Fruit fly (Drosophila melanogaster) whole organism, embryonic: ENCODE data around the gene CG6409.

Experiments
- Abd-B ChIP-seq: fragments of 200-800 bp; sonication (Bioruptor generic); optimal IDR thresholded peaks from 2 replicates; lab custom pipeline; 2018; ENCODE audit warnings: missing biosample characterization, mild to moderate bottlenecking, missing genetic modification characterization, moderate library complexity
- Blimp-1 ChIP-seq: fragments of 200-800 bp; sonication (Bioruptor generic); optimal IDR thresholded peaks from 3 replicates; lab custom pipeline; 2018; ENCODE audit warnings: missing biosample characterization, missing genetic modification characterization, mild to moderate bottlenecking, moderate library complexity, missing genetic modification reagents
- CG12391 ChIP-seq: fragments of 200-800 bp; sonication (Bioruptor generic); optimal IDR thresholded peaks from 3 replicates; lab custom pipeline; 2018; ENCODE audit warnings: missing biosample characterization, mild to moderate bottlenecking, missing genetic modification characterization, moderate library complexity
- CG12769 ChIP-seq: fragments of 200-800 bp; sonication (Bioruptor generic); optimal IDR thresholded peaks from 2 replicates; lab custom pipeline; 2019; ENCODE audit warnings: missing biosample characterization, mild to moderate bottlenecking, missing genetic modification characterization, moderate library complexity
- CG13624 ChIP-seq: fragments of 200-800 bp; sonication (Bioruptor generic); optimal IDR thresholded peaks from 2 replicates; lab custom pipeline; 2016; ENCODE audit warnings: missing biosample characterization, missing genetic modification characterization
- CG13894 ChIP-seq: fragments of 200-800 bp; sonication (Bioruptor generic); optimal IDR thresholded peaks from 3 replicates; lab custom pipeline; 2018; ENCODE audit warnings: missing biosample characterization, mild to moderate bottlenecking, missing genetic modification characterization, moderate library complexity
- CG14667 ChIP-seq: fragments of 200-800 bp; sonication (Bioruptor generic); IDR thresholded peaks from 2 replicates; pipeline ENCODE4 v1.3.6; 2022; ENCODE audit warnings: missing biosample characterization, missing genetic modification characterization
- CG15011 ChIP-seq: fragments of 200-800 bp; sonication (Bioruptor generic); optimal IDR thresholded peaks from 3 replicates; lab custom pipeline; 2018; ENCODE audit warnings: missing biosample characterization, mild to moderate bottlenecking, missing genetic modification characterization
- CG15479 ChIP-seq: fragments of 200-800 bp; sonication (Bioruptor generic); optimal IDR thresholded peaks from 3 replicates; lab custom pipeline; 2019; ENCODE audit warnings: missing biosample characterization, mild to moderate bottlenecking, missing genetic modification characterization, moderate library complexity
- CG1603 ChIP-seq: fragments of 200-800 bp; sonication (Bioruptor generic); optimal IDR thresholded peaks from 2 replicates; lab custom pipeline; 2019; ENCODE audit warnings: missing biosample characterization, mild to moderate bottlenecking, missing genetic modification characterization, moderate library complexity
- CG1647 ChIP-seq: fragments of 200-800 bp; sonication (Bioruptor generic); optimal IDR thresholded peaks from 3 replicates; lab custom pipeline; 2016; ENCODE audit warnings: missing biosample characterization, missing genetic modification characterization
- CG16815 ChIP-seq: fragments of 200-800 bp; sonication (Bioruptor generic); optimal IDR thresholded peaks from 3 replicates; lab custom pipeline; 2017; ENCODE audit warnings: missing biosample characterization, mild to moderate bottlenecking, missing genetic modification characterization
- CG2120 ChIP-seq: fragments of 200-800 bp; sonication (Bioruptor generic); optimal IDR thresholded peaks from 3 replicates; lab custom pipeline; 2016; ENCODE audit warnings: missing biosample characterization, missing genetic modification characterization
- CG2129 ChIP-seq: fragments of 200-800 bp; sonication (Bioruptor generic); IDR thresholded peaks from 2 replicates; pipeline ENCODE4 v1.3.6; 2022; ENCODE audit warnings: missing biosample characterization, missing genetic modification characterization; ENCODE audit not compliant: partially characterized antibody
- CG30431 ChIP-seq: fragments of 200-800 bp; sonication (Bioruptor generic); optimal IDR thresholded peaks from 2 replicates; lab custom pipeline; 2017; ENCODE audit warnings: missing biosample characterization, missing genetic modification characterization
- CG42726 ChIP-seq: fragments of 200-800 bp; sonication (Bioruptor generic); IDR thresholded peaks from 2 replicates; pipeline ENCODE4 v1.3.6; 2022; ENCODE audit warnings: missing biosample characterization, missing genetic modification characterization; ENCODE audit not compliant: partially characterized antibody
- CG5180 ChIP-seq: fragments of 200-800 bp; sonication (Bioruptor generic); optimal IDR thresholded peaks from 3 replicates; lab custom pipeline; 2017; ENCODE audit warnings: missing biosample characterization, missing genetic modification characterization, mild to moderate bottlenecking, moderate library complexity, missing genetic modification reagents
- CG8290 ChIP-seq, 3 experiments: fragments of 200-800 bp; sonication (Bioruptor generic); optimal IDR thresholded peaks; 2 replicates each; lab custom pipeline; 2016 to 2019; ENCODE audit warnings: missing biosample characterization in 3 of 3, missing genetic modification characterization in 3 of 3, mild to moderate bottlenecking in 2 of 3, moderate library complexity in 1 of 3
- CG8765 ChIP-seq: fragments of 200-800 bp; sonication (Bioruptor generic); IDR thresholded peaks from 2 replicates; pipeline ENCODE4 v1.3.6; 2022; ENCODE audit warnings: missing biosample characterization, missing genetic modification characterization
- CG8944 ChIP-seq: fragments of 200-800 bp; sonication (Bioruptor generic); optimal IDR thresholded peaks from 3 replicates; lab custom pipeline; 2016; ENCODE audit warnings: missing biosample characterization, missing genetic modification characterization
- D19A ChIP-seq: fragments of 200-800 bp; optimal IDR thresholded peaks from 3 replicates; lab custom pipeline; 2019; ENCODE audit warnings: missing biosample characterization, mild to moderate bottlenecking, missing genetic modification characterization, moderate library complexity
- Fer1 ChIP-seq: fragments of 200-800 bp; sonication (Bioruptor generic); optimal IDR thresholded peaks from 2 replicates; lab custom pipeline; 2017; ENCODE audit warnings: missing biosample characterization, mild to moderate bottlenecking, missing genetic modification characterization
- Fer2 ChIP-seq: fragments of 200-800 bp; sonication (Bioruptor generic); optimal IDR thresholded peaks from 2 replicates; lab custom pipeline; 2018; ENCODE audit warnings: missing biosample characterization, mild to moderate bottlenecking, missing genetic modification characterization, moderate library complexity
- Jarid2 ChIP-seq: fragments of 200-800 bp; sonication (Bioruptor generic); optimal IDR thresholded peaks from 3 replicates; lab custom pipeline; 2017; ENCODE audit warnings: mild to moderate bottlenecking, missing biosample characterization, missing genetic modification reagents, missing genetic modification characterization
- NC2β ChIP-seq: fragments of 200-800 bp; sonication (Bioruptor generic); optimal IDR thresholded peaks from 2 replicates; lab custom pipeline; 2016; ENCODE audit warnings: missing biosample characterization, missing genetic modification characterization
- Nf-YA ChIP-seq: fragments of 200-800 bp; sonication (Bioruptor generic); IDR thresholded peaks from 2 replicates; pipeline ENCODE4 v1.3.6; 2022; ENCODE audit warnings: missing biosample characterization, missing genetic modification characterization
- Oli ChIP-seq: fragments of 200-800 bp; sonication (Bioruptor generic); optimal IDR thresholded peaks from 2 replicates; lab custom pipeline; 2018; ENCODE audit warnings: missing biosample characterization, mild to moderate bottlenecking, missing genetic modification characterization, moderate library complexity
- Side ChIP-seq: fragments of 200-800 bp; sonication (Bioruptor generic); optimal IDR thresholded peaks from 2 replicates; lab custom pipeline; 2016; ENCODE audit warnings: missing biosample characterization, missing genetic modification characterization
- Taf1 ChIP-seq: fragments of 200-800 bp; sonication (Bioruptor generic); IDR thresholded peaks from 2 replicates; pipeline ENCODE4 v1.3.6; 2022; ENCODE audit warnings: missing biosample characterization, missing genetic modification characterization
- al ChIP-seq: fragments of 200-800 bp; sonication (Bioruptor generic); IDR thresholded peaks from 2 replicates; pipeline ENCODE4 v1.3.6; 2022; ENCODE audit warnings: missing biosample characterization, missing genetic modification characterization
- cas ChIP-seq: fragments of 200-800 bp; sonication (Bioruptor generic); IDR thresholded peaks from 2 replicates; pipeline ENCODE4 v1.3.6; 2022; ENCODE audit warnings: missing biosample characterization, missing genetic modification characterization
- gcm ChIP-seq: fragments of 200-800 bp; sonication (Bioruptor generic); optimal IDR thresholded peaks from 2 replicates; lab custom pipeline; 2019; ENCODE audit warnings: missing biosample characterization, mild to moderate bottlenecking, missing genetic modification characterization, moderate library complexity
- gcm2 ChIP-seq: fragments of 200-800 bp; sonication (Bioruptor generic); optimal IDR thresholded peaks from 2 replicates; lab custom pipeline; 2016; ENCODE audit warnings: missing biosample characterization, missing genetic modification characterization
- gfzf ChIP-seq: fragments of 200-800 bp; sonication (Bioruptor generic); optimal IDR thresholded peaks from 2 replicates; lab custom pipeline; 2016; ENCODE audit warnings: missing biosample characterization, mild to moderate bottlenecking, missing genetic modification characterization, moderate library complexity
- jumu ChIP-seq: fragments of 200-800 bp; sonication (Bioruptor generic); optimal IDR thresholded peaks from 3 replicates; lab custom pipeline; 2016; ENCODE audit warnings: missing biosample characterization, missing genetic modification characterization
- kah ChIP-seq: fragments of 200-800 bp; sonication (Bioruptor generic); optimal IDR thresholded peaks from 2 replicates; lab custom pipeline; 2018; ENCODE audit warnings: missing biosample characterization, mild to moderate bottlenecking, missing genetic modification characterization
- mirr ChIP-seq: fragments of 200-800 bp; sonication (Bioruptor generic); optimal IDR thresholded peaks from 3 replicates; lab custom pipeline; 2018; ENCODE audit warnings: missing biosample characterization, mild to moderate bottlenecking, missing genetic modification characterization
- mld ChIP-seq: fragments of 200-800 bp; sonication (Bioruptor generic); IDR thresholded peaks from 3 replicates; pipeline ENCODE4 v1.3.6; 2022; ENCODE audit warnings: missing biosample characterization, missing genetic modification characterization; ENCODE audit not compliant: partially characterized antibody
- org-1 ChIP-seq: fragments of 200-800 bp; sonication (Bioruptor generic); optimal IDR thresholded peaks from 2 replicates; lab custom pipeline; 2017; ENCODE audit warnings: missing biosample characterization, missing genetic modification characterization
- pb ChIP-seq: fragments of 200-800 bp; sonication (Bioruptor generic); optimal IDR thresholded peaks from 3 replicates; lab custom pipeline; 2016; ENCODE audit warnings: missing biosample characterization, missing genetic modification characterization
- peb ChIP-seq: fragments of 200-800 bp; sonication (Bioruptor generic); IDR thresholded peaks from 2 replicates; pipeline ENCODE4 v1.3.6; 2022; ENCODE audit warnings: missing biosample characterization, missing genetic modification characterization
- rib ChIP-seq: fragments of 200-800 bp; sonication (Bioruptor generic); IDR thresholded peaks from 2 replicates; pipeline ENCODE4 v1.3.6; 2022; ENCODE audit warnings: missing biosample characterization, missing genetic modification characterization
- row ChIP-seq: fragments of 200-800 bp; sonication (Bioruptor generic); IDR thresholded peaks from 3 replicates; pipeline ENCODE4 v1.3.6; 2022; ENCODE audit warnings: missing biosample characterization, missing genetic modification characterization
- sc ChIP-seq, 3 experiments: fragments of >200 bp in 2 of 3; fragments of 200-800 bp in 1 of 3; sonication (Bioruptor generic) in 1 of 3; optimal IDR thresholded peaks; 2 replicates in 2 of 3; 3 replicates in 1 of 3; lab custom pipeline; 2017; ENCODE audit warnings: mild to moderate bottlenecking in 1 of 3, missing biosample characterization in 1 of 3, missing genetic modification characterization in 1 of 3, missing genetic modification reagents in 1 of 3
- schlank ChIP-seq: fragments of 200-800 bp; sonication (Bioruptor generic); optimal IDR thresholded peaks from 2 replicates; lab custom pipeline; 2018; ENCODE audit warnings: missing biosample characterization, mild to moderate bottlenecking, missing genetic modification characterization
- scrt ChIP-seq: fragments of 200-800 bp; sonication (Bioruptor generic); optimal IDR thresholded peaks from 2 replicates; lab custom pipeline; 2018; ENCODE audit warnings: missing biosample characterization, mild to moderate bottlenecking, missing genetic modification characterization, moderate library complexity
- so ChIP-seq: fragments of 200-800 bp; sonication (Bioruptor generic); IDR thresholded peaks from 3 replicates; pipeline ENCODE4 v1.3.6; 2022; ENCODE audit warnings: missing biosample characterization, missing genetic modification characterization
- sug ChIP-seq: fragments of 200-800 bp; optimal IDR thresholded peaks from 2 replicates; lab custom pipeline; 2019; ENCODE audit warnings: missing biosample characterization, mild to moderate bottlenecking, missing genetic modification characterization, moderate library complexity
- unpg ChIP-seq: fragments of 200-800 bp; sonication (Bioruptor generic); optimal IDR thresholded peaks from 3 replicates; lab custom pipeline; 2018; ENCODE audit warnings: missing biosample characterization, mild to moderate bottlenecking, missing genetic modification characterization, moderate library complexity

Gene CG6409

dm6 chr3L:10860042-10860643 is 22.0 kb downstream of the CG6409 start (continued):
- no peak for TF ChIP-seq mld (GFP tag; lab: Robert Waterston, UW)
- TF ChIP-seq Fer2: no peak
- peak; percentile 74 for TF ChIP-seq CG13894 (tag; lab: Kevin White, UChicago)
- TF ChIP-seq Nf-YA (GFP tag; lab: Robert Waterston, UW): 0 out of 2 replicates have a peak, but pooled peaks have one; percentile 12
- no peak for TF ChIP-seq scrt (GFP tag; lab: Kevin White, UChicago)
- peak; percentile 8 for TF ChIP-seq CG15479
- TF ChIP-seq gcm (GFP tag; lab: Kevin White, UChicago): peak; percentile 35
- TF ChIP-seq CG5180 (GFP tag; lab: Kevin White, UChicago): peak; percentile 49
- TF ChIP-seq Oli (tag; lab: Kevin White, UChicago): no peak
- TF ChIP-seq CG12769 (tag; lab: Kevin White, UChicago): peak; percentile 69
- TF ChIP-seq D19A (tag; lab: Kevin White, UChicago): no peak
- TF ChIP-seq Abd-B (GFP tag; lab: Kevin White, UChicago): no peak
- no peak for TF ChIP-seq CG30431 (GFP tag; lab: Kevin White, UChicago)
- TF ChIP-seq CG12391 (tag; lab: Kevin White, UChicago): no peak
- TF ChIP-seq gcm2 (GFP tag; lab: Kevin White, UChicago): no peak
- no peak for TF ChIP-seq Fer1
- peak; percentile 25 for TF ChIP-seq CG1603 (tag; lab: Kevin White, UChicago)
- 0 out of 3 replicates have a peak, but pooled peaks have one; percentile 31 for TF ChIP-seq so (GFP tag; lab: Robert Waterston, UW)
- no peak for TF ChIP-seq gfzf (GFP tag; lab: Kevin White, UChicago)
- no peak for TF ChIP-seq cas (GFP tag; lab: Robert Waterston, UW)
- no peak for TF ChIP-seq org-1 (GFP tag; lab: Kevin White, UChicago)
- no peak for TF ChIP-seq Jarid2 (GFP tag; lab: Kevin White, UChicago)
- no peak for TF ChIP-seq sc (optimal IDR thresholded peaks at IDR 0.05; lab: Kevin White, UChicago)
- TF ChIP-seq sc (GFP tag; optimal IDR thresholded peaks at IDR 0.05; lab: Kevin White, UChicago): no peak
- TF ChIP-seq schlank (tag; lab: Kevin White, UChicago): no peak
- TF ChIP-seq Side: peak; percentile 37
- peak; percentile 40 for TF ChIP-seq mirr (GFP tag; lab: Kevin White, UChicago)
- TF ChIP-seq CG42726 (GFP tag; lab: Robert Waterston, UW): no peak
- no peak for TF ChIP-seq unpg (GFP tag; lab: Kevin White, UChicago)
- TF ChIP-seq kah (GFP tag; lab: Kevin White, UChicago): peak; percentile 41
- TF ChIP-seq Blimp-1: no peak
- no peak for TF ChIP-seq Taf1
- TF ChIP-seq peb (GFP tag; lab: Robert Waterston, UW): no peak
- no peak for TF ChIP-seq NC2β
- TF ChIP-seq CG2120: no peak
- no peak for TF ChIP-seq jumu (GFP tag; lab: Kevin White, UChicago)
- TF ChIP-seq CG14667 (GFP tag; lab: Robert Waterston, UW): no peak
- TF ChIP-seq pb (GFP tag; lab: Kevin White, UChicago): no peak
- no peak for TF ChIP-seq row
- no peak for TF ChIP-seq rib (GFP tag; lab: Robert Waterston, UW)
- no peak for TF ChIP-seq CG8944 (GFP tag; lab: Kevin White, UChicago)
- TF ChIP-seq CG15011 (GFP tag; lab: Kevin White, UChicago): no peak
- no peak for TF ChIP-seq CG16815
- TF ChIP-seq CG2129 (GFP tag; lab: Robert Waterston, UW): no peak
- TF ChIP-seq CG8290 (GFP tag; optimal IDR thresholded peaks at IDR 0.05; lab: Kevin White, UChicago): peak; percentile 0
- peak in 1 of 2 experiments; percentile 57 for TF ChIP-seq CG8290 (tag; optimal IDR thresholded peaks at IDR 0.05; lab: Kevin White, UChicago)
- no peak for TF ChIP-seq al (GFP tag; lab: Robert Waterston, UW)
- no peak for TF ChIP-seq CG13624 (GFP tag; lab: Kevin White, UChicago)
- peak; percentile 46 for TF ChIP-seq sug (tag; lab: Kevin White, UChicago)
- no peak for TF ChIP-seq CG8765 (GFP tag; lab: Robert Waterston, UW)
- no peak for TF ChIP-seq CG1647 (GFP tag; lab: Kevin White, UChicago)
